Worm (Caenorhabditis elegans) whole organism, L3 larva: ENCODE data around the gene F55C12.19.

Source experiments
- R02D3.7 ChIP-seq: fragments of 150-350 bp; optimal IDR thresholded peaks from 2 replicates; lab custom pipeline; 2014; ENCODE audit warnings: missing biosample characterization, missing genetic modification characterization
- aly-2 ChIP-seq: fragments of 150-350 bp; optimal IDR thresholded peaks from 2 replicates; lab custom pipeline; 2014; ENCODE audit warnings: missing biosample characterization, missing genetic modification characterization
- ama-1 ChIP-seq: fragments of 150-350 bp; optimal IDR thresholded peaks from 2 replicates; lab custom pipeline; 2018
- ceh-16 ChIP-seq: sonication (generic microtip); optimal IDR thresholded peaks from 2 replicates; lab custom pipeline; 2017; ENCODE audit warnings: missing biosample characterization, missing genetic modification characterization
- ceh-9 ChIP-seq: sonication (generic microtip); optimal IDR thresholded peaks from 2 replicates; lab custom pipeline; 2018; ENCODE audit warnings: missing biosample characterization, missing genetic modification characterization
- daf-12 ChIP-seq: fragments of 150-350 bp; optimal IDR thresholded peaks from 2 replicates; lab custom pipeline; 2014; ENCODE audit warnings: missing biosample characterization, missing genetic modification reagents, missing genetic modification characterization
- egl-5 ChIP-seq: fragments of 150-350 bp; optimal IDR thresholded peaks from 2 replicates; lab custom pipeline; 2017; ENCODE audit warnings: missing biosample characterization, missing genetic modification reagents, missing genetic modification characterization, inconsistent platforms
- elt-1 ChIP-seq: fragments of 150-350 bp; optimal IDR thresholded peaks from 2 replicates; lab custom pipeline; 2014; ENCODE audit warnings: missing biosample characterization, missing genetic modification characterization
- elt-2 ChIP-seq: sonication (generic microtip); optimal IDR thresholded peaks from 2 replicates; lab custom pipeline; 2016; ENCODE audit warnings: missing genetic modification reagents, mild to moderate bottlenecking, missing genetic modification characterization, missing compliant biosample characterization
- fkh-10 ChIP-seq: sonication (generic microtip); optimal IDR thresholded peaks from 2 replicates; lab custom pipeline; 2017; ENCODE audit warnings: missing biosample characterization, missing genetic modification reagents, missing genetic modification characterization
- fkh-2 ChIP-seq: fragments of 150-350 bp; optimal IDR thresholded peaks from 2 replicates; lab custom pipeline; 2014; ENCODE audit warnings: missing biosample characterization, missing genetic modification reagents, missing genetic modification characterization
- hmg-11 ChIP-seq: sonication (generic microtip); optimal IDR thresholded peaks from 2 replicates; lab custom pipeline; 2016; ENCODE audit warnings: missing genetic modification characterization, missing compliant biosample characterization
- jun-1 ChIP-seq: fragments of 150-350 bp; optimal IDR thresholded peaks from 2 replicates; lab custom pipeline; 2014; ENCODE audit warnings: missing biosample characterization, missing genetic modification reagents, missing genetic modification characterization
- lin-15B ChIP-seq: fragments of 150-350 bp; optimal IDR thresholded peaks from 2 replicates; lab custom pipeline; 2014; ENCODE audit warnings: missing biosample characterization, missing genetic modification characterization
- lin-39 ChIP-seq: fragments of 150-350 bp; optimal IDR thresholded peaks from 2 replicates; lab custom pipeline; 2018; ENCODE audit warnings: missing biosample characterization, missing genetic modification reagents, missing genetic modification characterization
- lsy-12 ChIP-seq: sonication (generic microtip); optimal IDR thresholded peaks from 2 replicates; lab custom pipeline; 2016; ENCODE audit warnings: mild to moderate bottlenecking, missing genetic modification characterization, missing compliant biosample characterization
- mml-1 ChIP-seq: fragments of 150-350 bp; sonication (generic microtip); optimal IDR thresholded peaks from 3 replicates; lab custom pipeline; 2014; ENCODE audit warnings: missing biosample characterization, missing genetic modification characterization
- nfya-1 ChIP-seq: sonication (generic microtip); optimal IDR thresholded peaks from 2 replicates; lab custom pipeline; 2017; ENCODE audit warnings: missing genetic modification characterization, mild to moderate bottlenecking, missing compliant biosample characterization, antibody characterized with exemption, moderate library complexity; ENCODE audit not compliant: insufficient read depth
- nhr-11 ChIP-seq: fragments of 150-350 bp; optimal IDR thresholded peaks from 2 replicates; lab custom pipeline; 2014; ENCODE audit warnings: missing biosample characterization, missing genetic modification characterization
- nhr-12 ChIP-seq: fragments of 150-350 bp; optimal IDR thresholded peaks from 2 replicates; lab custom pipeline; 2014; ENCODE audit warnings: missing biosample characterization, missing genetic modification characterization
- nhr-23 ChIP-seq: fragments of 150-350 bp; optimal IDR thresholded peaks from 2 replicates; lab custom pipeline; 2014; ENCODE audit warnings: missing biosample characterization, missing genetic modification reagents, missing genetic modification characterization
- nhr-237 ChIP-seq: fragments of 150-350 bp; optimal IDR thresholded peaks from 2 replicates; lab custom pipeline; 2014; ENCODE audit warnings: missing biosample characterization, missing genetic modification characterization
- nhr-25 ChIP-seq: sonication (generic microtip); optimal IDR thresholded peaks from 2 replicates; lab custom pipeline; 2017; ENCODE audit warnings: missing biosample characterization, missing genetic modification characterization
- nhr-43 ChIP-seq: sonication (generic microtip); optimal IDR thresholded peaks from 2 replicates; lab custom pipeline; 2016; ENCODE audit warnings: mild to moderate bottlenecking, missing genetic modification characterization, missing compliant biosample characterization; ENCODE audit not compliant: poor library complexity, severe bottlenecking
- nhr-67 ChIP-seq: fragments of 150-350 bp; optimal IDR thresholded peaks from 2 replicates; lab custom pipeline; 2014; ENCODE audit warnings: missing biosample characterization, missing genetic modification characterization
- nhr-76 ChIP-seq: fragments of 150-350 bp; sonication (generic microtip); optimal IDR thresholded peaks from 5 replicates; lab custom pipeline; 2014; ENCODE audit warnings: missing biosample characterization, missing genetic modification characterization
- nhr-77 ChIP-seq: fragments of 150-350 bp; optimal IDR thresholded peaks from 2 replicates; lab custom pipeline; 2014; ENCODE audit warnings: missing biosample characterization, missing genetic modification characterization
- pha-4 ChIP-seq: fragments of 150-350 bp; optimal IDR thresholded peaks from 2 replicates; lab custom pipeline; 2014; ENCODE audit warnings: missing biosample characterization, missing genetic modification reagents, missing genetic modification characterization
- pqm-1 ChIP-seq: fragments of 150-350 bp; optimal IDR thresholded peaks from 2 replicates; lab custom pipeline; 2017; ENCODE audit warnings: missing biosample characterization, missing genetic modification characterization, inconsistent platforms
- sea-2 ChIP-seq: fragments of 150-350 bp; sonication (generic microtip); optimal IDR thresholded peaks from 4 replicates; lab custom pipeline; 2014; ENCODE audit warnings: missing biosample characterization, missing genetic modification reagents, missing genetic modification characterization
- skn-1 ChIP-seq: fragments of 150-350 bp; optimal IDR thresholded peaks from 2 replicates; lab custom pipeline; 2014; ENCODE audit warnings: missing biosample characterization, missing genetic modification characterization
- snpc-4 ChIP-seq: fragments of 150-350 bp; optimal IDR thresholded peaks from 2 replicates; lab custom pipeline; 2014; ENCODE audit warnings: missing biosample characterization, missing genetic modification characterization
- unc-39 ChIP-seq: sonication (generic microtip); optimal IDR thresholded peaks from 4 replicates; lab custom pipeline; 2017; ENCODE audit warnings: missing biosample characterization, missing genetic modification characterization
- zag-1 ChIP-seq: fragments of 150-350 bp; optimal IDR thresholded peaks from 2 replicates; lab custom pipeline; 2014; ENCODE audit warnings: missing biosample characterization, missing genetic modification characterization
- ztf-11 ChIP-seq: fragments of 150-350 bp; optimal IDR thresholded peaks from 2 replicates; lab custom pipeline; 2014; ENCODE audit warnings: missing biosample characterization, missing genetic modification characterization
- ztf-4 ChIP-seq: fragments of 150-350 bp; optimal IDR thresholded peaks from 2 replicates; lab custom pipeline; 2014; ENCODE audit warnings: missing biosample characterization, missing genetic modification characterization

The F55C12.19 gene

ce11 chrII:5907482-5907881 lies 41.5 kb downstream of the F55C12.19 start, which contains the start of gene vps-35 (continued):
- TF ChIP-seq mml-1 (no peak), skn-1 (tag; lab: Kevin White, UChicago) (peak; percentile 73), egl-5 (tag; lab: Kevin White, UChicago) (no peak), hmg-11 (tag; lab: Kevin White, UChicago) (no peak), R02D3.7 (tag; lab: Kevin White, UChicago) (no peak), elt-1 (tag; lab: Kevin White, UChicago) (no peak)

ce11 chrII:5911274-5911673 lies 45.3 kb downstream of the F55C12.19 start, which contains the start of gene cgt-3:
Gene cgt-3, plus strand, starts transcription at chrII:5911324.
- TF ChIP-seq nhr-77 (tag; lab: Kevin White, UChicago) (no peak), pqm-1 (tag; lab: Kevin White, UChicago) (peak; percentile 58), pha-4 (tag; lab: Kevin White, UChicago) (peak; percentile 71)
- TF ChIP-seq, all 47 proteins: peak for 2

- TF ChIP-seq R02D3.7 (tag; lab: Kevin White, UChicago): no peak
- no peak for TF ChIP-seq lin-39
- no peak for TF ChIP-seq lin-15B (tag; lab: Kevin White, UChicago)
- no peak for TF ChIP-seq nfya-1 (tag; lab: Kevin White, UChicago)
- TF ChIP-seq pha-4 (tag; lab: Kevin White, UChicago): peak; percentile 94
- peak; percentile 96 for TF ChIP-seq pqm-1 (tag; lab: Kevin White, UChicago)
- no peak for TF ChIP-seq hmg-11 (tag; lab: Kevin White, UChicago)
- no peak for TF ChIP-seq zag-1 (tag; lab: Kevin White, UChicago)
- peak; percentile 41 for TF ChIP-seq jun-1 (tag; lab: Kevin White, UChicago)
- TF ChIP-seq nhr-23 (tag; lab: Kevin White, UChicago): no peak
- no peak for TF ChIP-seq nhr-67 (tag; lab: Kevin White, UChicago)
- no peak for TF ChIP-seq lsy-12
- no peak for TF ChIP-seq nhr-12 (tag; lab: Kevin White, UChicago)
- TF ChIP-seq aly-2: no peak
- peak; percentile 47 for TF ChIP-seq skn-1 (tag; lab: Kevin White, UChicago)
- no peak for TF ChIP-seq nhr-43 (tag; lab: Kevin White, UChicago)
- no peak for TF ChIP-seq snpc-4 (tag; lab: Kevin White, UChicago)
- no peak for TF ChIP-seq fkh-10 (GFP tag; lab: Kevin White, UChicago)
- no peak for TF ChIP-seq nhr-77 (tag; lab: Kevin White, UChicago)
- TF ChIP-seq elt-2 (tag; lab: Kevin White, UChicago): peak; percentile 94
- TF ChIP-seq sea-2 (GFP tag; lab: Kevin White, UChicago): no peak
- no peak for TF ChIP-seq ztf-4 (tag; lab: Kevin White, UChicago)
- no peak for TF ChIP-seq daf-12
- no peak for TF ChIP-seq nhr-25 (tag; lab: Kevin White, UChicago)
- TF ChIP-seq nhr-237 (tag; lab: Kevin White, UChicago): no peak
- no peak for TF ChIP-seq nhr-11 (tag; lab: Kevin White, UChicago)
- no peak for TF ChIP-seq fkh-2 (tag; lab: Kevin White, UChicago)
- TF ChIP-seq nhr-76 (tag; lab: Kevin White, UChicago): no peak
- TF ChIP-seq ama-1 (lab: Kevin White, UChicago): no peak
- no peak for TF ChIP-seq ztf-11 (tag; lab: Kevin White, UChicago)
- no peak for TF ChIP-seq ceh-16 (tag; lab: Kevin White, UChicago)
- no peak for TF ChIP-seq unc-39
- TF ChIP-seq ceh-9 (tag; lab: Kevin White, UChicago): no peak
These were observed 46.1 kb downstream of the F55C12.19 start for ce11 chrII:5911939-5912523.

ce11 chrII:5913897-5914296 lies 48.0 kb downstream of the F55C12.19 start:
- TF ChIP-seq pha-4 (tag; lab: Kevin White, UChicago) (peak; percentile 42), elt-2 (tag; lab: Kevin White, UChicago) (peak; percentile 77), pqm-1 (tag; lab: Kevin White, UChicago) (peak; percentile 80), hmg-11 (tag; lab: Kevin White, UChicago) (no peak)
